Worm (Caenorhabditis elegans) whole organism, young adult: ENCODE data around the gene tufm-1.

Source experiments
- B0261.1 ChIP-seq: sonication (generic microtip); optimal IDR thresholded peaks from 2 replicates; lab custom pipeline; 2016; ENCODE audit warnings: mild to moderate bottlenecking, missing genetic modification characterization, moderate library complexity, missing compliant biosample characterization
- C17E4.6 ChIP-seq: fragments of 200-800 bp; sonication (Bioruptor generic); IDR thresholded peaks from 2 replicates; pipeline ENCODE4 v1.3.6; 2022; ENCODE audit warnings: missing genetic modification reagents, missing genetic modification characterization, missing compliant biosample characterization
- F49E8.2 ChIP-seq: sonication (generic microtip); optimal IDR thresholded peaks from 3 replicates; lab custom pipeline; 2017; ENCODE audit warnings: missing genetic modification characterization, mild to moderate bottlenecking, missing compliant biosample characterization, antibody characterized with exemption, moderate library complexity; ENCODE audit not compliant: insufficient read depth
- F57A8.1 ChIP-seq: fragments of 200-800 bp; sonication (Bioruptor generic); optimal IDR thresholded peaks from 2 replicates; lab custom pipeline; 2018; ENCODE audit warnings: mild to moderate bottlenecking, missing genetic modification characterization, moderate library complexity, missing compliant biosample characterization
- Y53F4B.3 ChIP-seq: fragments of 200-800 bp; sonication (Bioruptor generic); IDR thresholded peaks from 2 replicates; pipeline ENCODE4 v1.3.6; 2022; ENCODE audit warnings: missing genetic modification reagents, missing genetic modification characterization, missing compliant biosample characterization
- Y56A3A.18 ChIP-seq: fragments of 200-800 bp; sonication (Bioruptor generic); IDR thresholded peaks from 2 replicates; pipeline ENCODE4 v1.3.6; 2022; ENCODE audit warnings: missing genetic modification reagents, missing genetic modification characterization, missing compliant biosample characterization
- Y79H2A.3 ChIP-seq: fragments of 200-800 bp; sonication (Bioruptor generic); conservative IDR thresholded peaks from 2 replicates; pipeline ENCODE4 v1.3.6; 2022; ENCODE audit warnings: missing genetic modification reagents, missing genetic modification characterization, missing compliant biosample characterization
- aptf-2 ChIP-seq: fragments of 200-800 bp; sonication (Bioruptor generic); conservative IDR thresholded peaks from 2 replicates; pipeline ENCODE4 v1.3.6; 2022; ENCODE audit warnings: missing genetic modification reagents, missing genetic modification characterization, missing compliant biosample characterization
- aptf-3 ChIP-seq: fragments of 200-800 bp; sonication (Bioruptor generic); IDR thresholded peaks from 2 replicates; pipeline ENCODE4 v1.3.6; 2022; ENCODE audit warnings: missing genetic modification characterization, missing compliant biosample characterization
- cebp-1 ChIP-seq, 2 experiments: fragments of 200-800 bp in 1 of 2; sonication (Bioruptor generic) in 1 of 2; sonication (generic microtip) in 1 of 2; IDR thresholded peaks in 1 of 2; optimal IDR thresholded peaks in 1 of 2; 2 replicates each; pipeline versions ENCODE4 v1.3.6 to Lab custom; 2017 to 2022; ENCODE audit warnings: missing compliant biosample characterization in 2 of 2, missing genetic modification characterization in 2 of 2, mild to moderate bottlenecking in 1 of 2, missing genetic modification reagents in 1 of 2, moderate library complexity in 1 of 2
- ceh-100 ChIP-seq: fragments of 200-800 bp; sonication (Bioruptor generic); IDR thresholded peaks from 2 replicates; pipeline ENCODE4 v1.3.6; 2022; ENCODE audit warnings: missing genetic modification reagents, missing genetic modification characterization, missing compliant biosample characterization
- dpl-1 ChIP-seq: fragments of 150-350 bp; optimal IDR thresholded peaks from 2 replicates; lab custom pipeline; 2014; ENCODE audit warnings: missing biosample characterization, missing genetic modification reagents, missing genetic modification characterization
- efl-1 ChIP-seq: fragments of 150-350 bp; optimal IDR thresholded peaks from 2 replicates; lab custom pipeline; 2014; ENCODE audit warnings: missing biosample characterization, missing genetic modification reagents, missing genetic modification characterization
- egrh-3 ChIP-seq: fragments of 200-800 bp; sonication (Bioruptor generic); IDR thresholded peaks from 2 replicates; pipeline ENCODE4 v1.3.6; 2022; ENCODE audit warnings: missing genetic modification reagents, missing genetic modification characterization, missing compliant biosample characterization
- fkh-3 ChIP-seq: sonication (generic microtip); optimal IDR thresholded peaks from 2 replicates; lab custom pipeline; 2016; ENCODE audit warnings: mild to moderate bottlenecking, missing genetic modification characterization, missing compliant biosample characterization
- gei-17 ChIP-seq: fragments of 200-800 bp; sonication (Bioruptor generic); optimal IDR thresholded peaks from 2 replicates; lab custom pipeline; 2018; ENCODE audit warnings: mild to moderate bottlenecking, missing genetic modification characterization, missing compliant biosample characterization
- hmg-20 ChIP-seq: fragments of 200-800 bp; sonication (Bioruptor generic); IDR thresholded peaks from 2 replicates; pipeline ENCODE4 v1.3.6; 2022; ENCODE audit warnings: missing genetic modification reagents, missing genetic modification characterization, missing compliant biosample characterization
- hrde-1 ChIP-seq: sonication (generic microtip); optimal IDR thresholded peaks from 2 replicates; lab custom pipeline; 2016; ENCODE audit warnings: missing genetic modification characterization, mild to moderate bottlenecking, missing compliant biosample characterization, moderate library complexity, missing genotype, missing genetic modification reagents, borderline replicate concordance
- hsf-1 ChIP-seq: fragments of 200-800 bp; sonication (Bioruptor generic); IDR thresholded peaks from 2 replicates; pipeline ENCODE4 v1.3.6; 2022; ENCODE audit warnings: missing genetic modification reagents, missing genetic modification characterization, missing compliant biosample characterization
- lag-1 ChIP-seq: fragments of 200-800 bp; sonication (Bioruptor generic); IDR thresholded peaks from 2 replicates; pipeline ENCODE4 v1.3.6; 2022; ENCODE audit warnings: missing genetic modification reagents, missing genetic modification characterization, missing compliant biosample characterization
- lin-26 ChIP-seq: fragments of 200-800 bp; sonication (Bioruptor generic); IDR thresholded peaks from 2 replicates; pipeline ENCODE4 v1.3.6; 2022; ENCODE audit warnings: missing genetic modification reagents, missing genetic modification characterization, missing compliant biosample characterization
- madf-10 ChIP-seq: sonication (generic microtip); optimal IDR thresholded peaks from 2 replicates; lab custom pipeline; 2016; ENCODE audit warnings: mild to moderate bottlenecking, missing genetic modification characterization, missing compliant biosample characterization
- madf-6 ChIP-seq: fragments of 200-800 bp; sonication (Bioruptor generic); IDR thresholded peaks from 2 replicates; pipeline ENCODE4 v1.3.6; 2022; ENCODE audit warnings: missing genetic modification reagents, missing genetic modification characterization, missing compliant biosample characterization
- madf-8 ChIP-seq: fragments of 200-800 bp; sonication (Bioruptor generic); conservative IDR thresholded peaks from 2 replicates; pipeline ENCODE4 v1.3.6; 2022; ENCODE audit warnings: missing genetic modification reagents, missing genetic modification characterization, missing compliant biosample characterization
- nhr-179 ChIP-seq: sonication (generic microtip); optimal IDR thresholded peaks from 2 replicates; lab custom pipeline; 2016; ENCODE audit warnings: mild to moderate bottlenecking, missing genetic modification characterization, missing compliant biosample characterization
- sdz-38 ChIP-seq: sonication (generic microtip); optimal IDR thresholded peaks from 2 replicates; lab custom pipeline; 2016; ENCODE audit warnings: missing genotype, missing genetic modification characterization, missing compliant biosample characterization
- sptf-2 ChIP-seq: fragments of 200-800 bp; sonication (Bioruptor generic); optimal IDR thresholded peaks from 2 replicates; lab custom pipeline; 2018; ENCODE audit warnings: mild to moderate bottlenecking, missing genetic modification characterization, missing compliant biosample characterization
- unc-130 ChIP-seq: sonication (generic microtip); optimal IDR thresholded peaks from 2 replicates; lab custom pipeline; 2016; ENCODE audit warnings: missing genetic modification reagents, missing genetic modification characterization, missing compliant biosample characterization
- unc-62 ChIP-seq: fragments of 150-350 bp; optimal IDR thresholded peaks from 2 replicates; lab custom pipeline; 2014; ENCODE audit warnings: missing biosample characterization, missing genetic modification reagents, missing genetic modification characterization
- zim-3 ChIP-seq: sonication (generic microtip); optimal IDR thresholded peaks from 2 replicates; lab custom pipeline; 2017; ENCODE audit warnings: mild to moderate bottlenecking, missing genetic modification characterization, moderate library complexity, missing compliant biosample characterization
- ztf-25 ChIP-seq: fragments of 200-800 bp; sonication (Bioruptor generic); IDR thresholded peaks from 2 replicates; pipeline ENCODE4 v1.3.6; 2022; ENCODE audit warnings: missing genetic modification reagents, missing genetic modification characterization, missing compliant biosample characterization
- ztf-6 ChIP-seq: fragments of 200-800 bp; sonication (Bioruptor generic); IDR thresholded peaks from 2 replicates; pipeline ENCODE4 v1.3.6; 2022; ENCODE audit warnings: missing genetic modification reagents, missing genetic modification characterization, missing compliant biosample characterization

The tufm-1 gene

DNA sequence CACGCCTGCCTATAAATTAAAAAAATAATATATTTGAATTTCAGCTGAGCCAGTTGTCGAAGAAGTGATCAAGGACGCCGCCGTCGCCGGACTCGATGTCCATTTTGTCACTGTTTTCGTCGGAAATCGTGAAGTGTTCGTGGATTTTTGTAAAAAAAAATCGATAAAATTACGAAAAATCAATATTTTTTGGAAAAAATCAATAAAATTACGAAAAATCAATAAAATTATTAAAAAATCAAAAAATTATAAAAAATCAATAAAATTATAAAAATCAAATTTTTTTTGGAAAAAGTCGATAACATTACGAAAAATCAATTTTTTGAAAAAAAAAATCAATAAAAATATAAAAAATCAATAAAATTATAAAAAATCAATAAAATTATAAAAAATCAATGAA lies 20.2 kb upstream of the tufm-1 start (continued):
- TF ChIP-seq aptf-3 (GFP tag; lab: Robert Waterston, UW) = no peak

DNA sequence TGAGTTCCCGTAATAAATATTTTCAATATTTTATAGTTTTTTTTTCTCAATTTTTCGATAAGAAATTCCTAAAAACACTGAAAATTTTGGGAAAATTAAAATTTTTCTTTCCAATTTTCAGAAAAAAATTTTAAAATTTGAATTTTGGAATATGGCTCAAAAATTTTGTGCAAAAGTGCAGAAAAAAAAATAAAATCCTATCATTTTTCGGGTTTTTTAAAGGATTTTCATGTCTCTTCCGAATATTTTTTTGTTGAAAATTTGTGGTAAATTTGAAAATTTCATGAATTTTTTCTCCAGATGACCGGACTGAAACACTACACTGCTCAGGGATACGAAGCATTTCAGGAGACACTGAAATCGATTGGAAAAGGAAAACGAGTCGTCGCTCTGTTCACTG lies 19.6 kb upstream of the tufm-1 start, which contains the start of gene txdc-17:
Gene txdc-17, plus strand, starts transcription at position 301 of the 400 bp plus-strand sequence.
- TF ChIP-seq F57A8.1 (GFP tag; lab: Kevin White, UChicago) = no peak
- TF ChIP-seq hrde-1 (tag; lab: Kevin White, UChicago) = no peak
- no peak for TF ChIP-seq C17E4.6 (GFP tag; lab: Robert Waterston, UW)
- TF ChIP-seq unc-62 (GFP tag; lab: Kevin White, UChicago) = no peak
- TF ChIP-seq, all 124 proteins: peak for 0

DNA sequence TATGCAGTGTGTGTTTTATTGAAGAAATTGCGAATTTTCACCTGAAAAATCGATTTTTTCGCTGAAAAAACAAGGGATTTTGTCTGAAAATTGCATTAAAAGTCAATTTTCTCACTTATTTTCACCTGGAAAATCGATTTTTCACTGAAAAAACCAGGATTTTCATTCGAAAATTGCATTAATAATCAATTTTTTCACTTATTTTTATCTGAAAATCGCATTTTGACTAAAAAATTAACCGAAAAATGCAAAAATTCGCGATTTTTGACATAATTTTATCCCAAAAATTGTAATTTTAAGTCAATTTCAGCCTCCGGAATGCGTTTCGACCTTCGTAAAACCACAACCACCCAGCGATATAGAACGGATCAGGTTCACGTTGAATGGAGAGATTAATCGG lies 17.7 kb upstream of the tufm-1 start, which contains the start of gene Y71H2AM.29:
Gene Y71H2AM.29, plus strand, starts transcription at position 301 of the 400 bp plus-strand sequence.
- TF ChIP-seq ceh-100 (GFP tag; lab: Robert Waterston, UW) = no peak
- TF ChIP-seq hmg-20 = no peak
- no peak for TF ChIP-seq nhr-179 (tag; lab: Kevin White, UChicago)
- no peak for TF ChIP-seq egrh-3 (GFP tag; lab: Robert Waterston, UW)
- TF ChIP-seq gei-17 (GFP tag; lab: Kevin White, UChicago) = no peak
- TF ChIP-seq lag-1 (GFP tag; lab: Robert Waterston, UW) = no peak
- no peak for TF ChIP-seq madf-10 (tag; lab: Kevin White, UChicago)
- no peak for TF ChIP-seq lin-26

- TF ChIP-seq gei-17 (GFP tag; lab: Kevin White, UChicago) (no peak), F57A8.1 (GFP tag; lab: Kevin White, UChicago) (no peak), Y79H2A.3 (GFP tag; lab: Robert Waterston, UW) (no peak), sptf-2 (GFP tag; lab: Kevin White, UChicago) (no peak), sdz-38 (tag; lab: Kevin White, UChicago) (no peak), Y56A3A.18 (GFP tag; lab: Robert Waterston, UW) (no peak), zim-3 (tag; lab: Kevin White, UChicago) (no peak), hsf-1 (no peak), ztf-25 (GFP tag; lab: Robert Waterston, UW) (no peak), efl-1 (GFP tag; lab: Kevin White, UChicago) (no peak), F49E8.2 (no peak), dpl-1 (GFP tag; lab: Kevin White, UChicago) (no peak), fkh-3 (tag; lab: Kevin White, UChicago) (no peak), unc-130 (GFP tag; lab: Kevin White, UChicago) (no peak), madf-8 (GFP tag; lab: Robert Waterston, UW) (no peak), madf-6 (GFP tag; lab: Robert Waterston, UW) (no peak), aptf-2 (GFP tag; lab: Robert Waterston, UW) (no peak), ztf-6 (no peak), cebp-1 (GFP tag; IDR thresholded peaks at IDR 0.05; lab: Robert Waterston, UW) (no peak), cebp-1 (tag; optimal IDR thresholded peaks at IDR 0.05; lab: Kevin White, UChicago) (no peak), lag-1 (GFP tag; lab: Robert Waterston, UW) (no peak)
- TF ChIP-seq, all 124 proteins: peak for 0
Observed at ce11 chrIII:2826770-2827169, 12.0 kb upstream of the tufm-1 start, which contains the start of gene Y71H2AM.1. TSS of gene Y71H2AM.1 (plus strand) at chrIII:2827070.

DNA sequence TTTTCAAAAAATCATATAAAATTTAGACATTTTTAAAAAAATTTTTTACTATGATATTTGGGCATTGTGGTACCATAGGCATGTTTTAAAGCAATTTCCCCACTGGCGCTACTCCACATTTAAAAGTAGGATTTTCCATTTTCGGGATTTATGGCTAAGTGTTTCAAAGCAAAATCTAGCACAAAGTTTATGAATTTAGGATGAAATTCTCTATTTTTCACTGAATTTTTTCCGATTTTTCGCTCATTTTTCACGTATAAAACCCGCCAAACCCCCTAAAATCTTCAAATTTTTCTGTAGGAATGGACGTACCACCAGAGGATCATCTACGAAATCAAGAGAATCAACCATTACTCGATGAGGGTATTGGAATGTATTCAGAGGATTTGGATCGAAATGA lies 4.2 kb upstream of the tufm-1 start, which contains the start of gene pipp-4P:
Gene pipp-4P, plus strand, starts transcription at position 301 of the 400 bp plus-strand sequence.
- no peak for TF ChIP-seq Y53F4B.3
- no peak for TF ChIP-seq B0261.1 (tag; lab: Kevin White, UChicago)
- TF ChIP-seq ceh-100 (GFP tag; lab: Robert Waterston, UW) = no peak
- TF ChIP-seq, all 124 proteins: peak for 0
